Fruit fly (Drosophila melanogaster) whole organism, prepupa: ENCODE results near the gene msd1.

Source experiments
- Blimp-1 ChIP-seq: fragments of 200-800 bp; sonication (Bioruptor generic); optimal IDR thresholded peaks from 3 replicates; lab custom pipeline; 2017; ENCODE audit warnings: missing biosample characterization, missing genetic modification characterization, mild to moderate bottlenecking, moderate library complexity, missing genetic modification reagents
- CG10669 ChIP-seq: fragments of 200-800 bp; sonication (Bioruptor generic); optimal IDR thresholded peaks from 3 replicates; lab custom pipeline; 2018; ENCODE audit warnings: missing biosample characterization, mild to moderate bottlenecking, missing genetic modification characterization, moderate library complexity
- CG11294 ChIP-seq: fragments of 200-800 bp; sonication (Bioruptor generic); IDR thresholded peaks from 2 replicates; pipeline ENCODE4 v1.3.6; 2022; ENCODE audit warnings: missing biosample characterization, missing genetic modification characterization
- CG11762 ChIP-seq: fragments of 200-800 bp; sonication (Bioruptor generic); optimal IDR thresholded peaks from 3 replicates; lab custom pipeline; 2016; ENCODE audit warnings: missing biosample characterization, missing genetic modification characterization; ENCODE audit not compliant: insufficient read depth
- CG11902 ChIP-seq: fragments of 200-800 bp; sonication (Bioruptor generic); optimal IDR thresholded peaks from 3 replicates; lab custom pipeline; 2016; ENCODE audit warnings: missing biosample characterization, missing genetic modification characterization
- CG15336 ChIP-seq: fragments of 200-800 bp; sonication (Bioruptor generic); IDR thresholded peaks from 2 replicates; pipeline ENCODE4 v1.3.6; 2022; ENCODE audit warnings: missing biosample characterization, missing genetic modification characterization
- CG1621 ChIP-seq: fragments of 200-800 bp; sonication (Bioruptor generic); optimal IDR thresholded peaks from 3 replicates; lab custom pipeline; 2018; ENCODE audit warnings: missing biosample characterization, mild to moderate bottlenecking, missing genetic modification characterization
- CG31627 ChIP-seq: fragments of 200-800 bp; sonication (Bioruptor generic); optimal IDR thresholded peaks from 3 replicates; lab custom pipeline; 2016; ENCODE audit warnings: missing biosample characterization, missing genetic modification characterization
- CG32006 ChIP-seq: fragments of 200-800 bp; sonication (Bioruptor generic); optimal IDR thresholded peaks from 3 replicates; lab custom pipeline; 2017; ENCODE audit warnings: missing biosample characterization, mild to moderate bottlenecking, missing genetic modification characterization
- CG3919 ChIP-seq: fragments of 200-800 bp; sonication (Bioruptor generic); optimal IDR thresholded peaks from 3 replicates; lab custom pipeline; 2016; ENCODE audit warnings: missing biosample characterization, missing genetic modification characterization
- CG4318 ChIP-seq: fragments of 200-800 bp; sonication (Bioruptor generic); optimal IDR thresholded peaks from 3 replicates; lab custom pipeline; 2017; ENCODE audit warnings: missing biosample characterization, mild to moderate bottlenecking, missing genetic modification characterization
- CG6163 ChIP-seq: fragments of 200-800 bp; sonication (Bioruptor generic); IDR thresholded peaks from 3 replicates; pipeline ENCODE4 v1.3.6; 2022; ENCODE audit warnings: missing biosample characterization, missing genetic modification characterization
- CG6276 ChIP-seq: fragments of 200-800 bp; sonication (Bioruptor generic); optimal IDR thresholded peaks from 2 replicates; lab custom pipeline; 2017; ENCODE audit warnings: missing biosample characterization, mild to moderate bottlenecking, missing genetic modification characterization
- CG6808 ChIP-seq: fragments of 200-800 bp; sonication (Bioruptor generic); optimal IDR thresholded peaks from 3 replicates; lab custom pipeline; 2017; ENCODE audit warnings: missing biosample characterization, missing genetic modification characterization, mild to moderate bottlenecking, moderate library complexity, missing genetic modification reagents
- CG6854 ChIP-seq: fragments of 200-800 bp; sonication (Bioruptor generic); optimal IDR thresholded peaks from 2 replicates; lab custom pipeline; 2017; ENCODE audit warnings: missing biosample characterization, mild to moderate bottlenecking, missing genetic modification characterization
- CG7368 ChIP-seq: fragments of 200-800 bp; sonication (Bioruptor generic); optimal IDR thresholded peaks from 3 replicates; lab custom pipeline; 2016; ENCODE audit warnings: missing biosample characterization, missing genetic modification characterization
- CG8119 ChIP-seq: fragments of 200-800 bp; sonication (Bioruptor generic); IDR thresholded peaks from 3 replicates; pipeline ENCODE4 v1.3.6; 2022; ENCODE audit warnings: missing biosample characterization, missing genetic modification characterization
- CG8319 ChIP-seq: fragments of 200-800 bp; sonication (Bioruptor generic); optimal IDR thresholded peaks from 3 replicates; lab custom pipeline; 2016; ENCODE audit warnings: missing biosample characterization, missing genetic modification characterization
- CG8632 ChIP-seq: fragments of 200-800 bp; sonication (Bioruptor generic); optimal IDR thresholded peaks from 3 replicates; lab custom pipeline; 2016; ENCODE audit warnings: missing biosample characterization, missing genetic modification characterization
- CG9139 ChIP-seq: fragments of 200-800 bp; sonication (Bioruptor generic); optimal IDR thresholded peaks from 3 replicates; lab custom pipeline; 2017; ENCODE audit warnings: missing biosample characterization, mild to moderate bottlenecking, missing genetic modification characterization
- Eip78C ChIP-seq: fragments of 200-800 bp; sonication (Bioruptor generic); peaks from one replicate; lab custom pipeline; 2016; ENCODE audit warnings: missing biosample characterization, missing genetic modification characterization
- Eip93F ChIP-seq: fragments of 200-800 bp; sonication (Bioruptor generic); optimal IDR thresholded peaks from 2 replicates; lab custom pipeline; 2016; ENCODE audit warnings: missing biosample characterization, mild to moderate bottlenecking, missing genetic modification characterization
- Ets21C ChIP-seq: fragments of 200-800 bp; sonication (Bioruptor generic); optimal IDR thresholded peaks from 3 replicates; lab custom pipeline; 2016; ENCODE audit warnings: missing biosample characterization, missing genetic modification characterization
- Ets96B ChIP-seq: fragments of 200-800 bp; optimal IDR thresholded peaks from 2 replicates; lab custom pipeline; 2019; ENCODE audit warnings: missing biosample characterization, mild to moderate bottlenecking, missing genetic modification characterization, moderate library complexity
- Gug ChIP-seq: fragments of 200-800 bp; sonication (Bioruptor generic); IDR thresholded peaks from 2 replicates; pipeline ENCODE4 v1.3.6; 2022; ENCODE audit warnings: missing biosample characterization, missing genetic modification characterization
- Hr38 ChIP-seq: sonication (Bioruptor generic); optimal IDR thresholded peaks from 2 replicates; lab custom pipeline; 2016; ENCODE audit warnings: missing biosample characterization, missing genetic modification characterization
- Hr39 ChIP-seq: fragments of 200-800 bp; sonication (Bioruptor generic); optimal IDR thresholded peaks from 2 replicates; lab custom pipeline; 2016; ENCODE audit warnings: missing biosample characterization, missing genetic modification characterization
- Hr4 ChIP-seq: fragments of 200-800 bp; sonication (Bioruptor generic); optimal IDR thresholded peaks from 3 replicates; lab custom pipeline; 2016; ENCODE audit warnings: missing biosample characterization, missing genetic modification characterization
- Lpt ChIP-seq: fragments of 200-800 bp; sonication (Bioruptor generic); optimal IDR thresholded peaks from 3 replicates; lab custom pipeline; 2016; ENCODE audit warnings: missing biosample characterization, missing genetic modification characterization
- Met ChIP-seq: fragments of 200-800 bp; sonication (Bioruptor generic); optimal IDR thresholded peaks from 3 replicates; lab custom pipeline; 2016; ENCODE audit warnings: missing biosample characterization, missing genetic modification characterization
- OdsH ChIP-seq: fragments of 200-800 bp; sonication (Bioruptor generic); optimal IDR thresholded peaks from 3 replicates; lab custom pipeline; 2016; ENCODE audit warnings: missing biosample characterization, missing genetic modification characterization
- Smox ChIP-seq: fragments of 200-800 bp; sonication (Bioruptor generic); optimal IDR thresholded peaks from 3 replicates; lab custom pipeline; 2016; ENCODE audit warnings: missing biosample characterization, missing genetic modification characterization
- Sox102F ChIP-seq: fragments of 200-800 bp; sonication (Bioruptor generic); optimal IDR thresholded peaks from 2 replicates; lab custom pipeline; 2016; ENCODE audit warnings: missing biosample characterization, mild to moderate bottlenecking, missing genetic modification characterization
- Sox14 ChIP-seq: fragments of 200-800 bp; sonication (Bioruptor generic); optimal IDR thresholded peaks from 3 replicates; lab custom pipeline; 2016; ENCODE audit warnings: missing biosample characterization, missing genetic modification characterization
- achi ChIP-seq: fragments of 200-800 bp; sonication (Bioruptor generic); optimal IDR thresholded peaks from 3 replicates; lab custom pipeline; 2016; ENCODE audit warnings: missing biosample characterization, missing genetic modification characterization
- acj6 ChIP-seq: fragments of 200-800 bp; sonication (Bioruptor generic); optimal IDR thresholded peaks from 3 replicates; lab custom pipeline; 2016; ENCODE audit warnings: missing biosample characterization, missing genetic modification characterization
- eg ChIP-seq: fragments of 200-800 bp; sonication (Bioruptor generic); IDR thresholded peaks from 3 replicates; pipeline ENCODE4 v1.3.6; 2022; ENCODE audit warnings: missing biosample characterization, missing genetic modification characterization
- fd59A ChIP-seq: fragments of 200-800 bp; sonication (Bioruptor generic); optimal IDR thresholded peaks from 2 replicates; lab custom pipeline; 2017; ENCODE audit warnings: missing biosample characterization, mild to moderate bottlenecking, missing genetic modification characterization, missing genetic modification reagents
- fd85E ChIP-seq: fragments of 200-800 bp; sonication (Bioruptor generic); optimal IDR thresholded peaks from 3 replicates; lab custom pipeline; 2016; ENCODE audit warnings: missing biosample characterization, missing genetic modification characterization
- fkh ChIP-seq: fragments of 200-800 bp; sonication (Bioruptor generic); optimal IDR thresholded peaks from 3 replicates; lab custom pipeline; 2017; ENCODE audit warnings: missing biosample characterization, mild to moderate bottlenecking, missing genetic modification characterization, moderate library complexity
- lz ChIP-seq: fragments of 200-800 bp; sonication (Bioruptor generic); optimal IDR thresholded peaks from 3 replicates; lab custom pipeline; 2016; ENCODE audit warnings: missing biosample characterization, missing genetic modification characterization
- pdm3 ChIP-seq: fragments of 200-800 bp; sonication (Bioruptor generic); optimal IDR thresholded peaks from 3 replicates; lab custom pipeline; 2016; ENCODE audit warnings: missing biosample characterization, missing genetic modification characterization
- salr ChIP-seq, 2 experiments: fragments of 200-800 bp; sonication (Bioruptor generic); optimal IDR thresholded peaks; 3 replicates each; lab custom pipeline; 2016 to 2018; ENCODE audit warnings: missing biosample characterization in 2 of 2, missing genetic modification characterization in 2 of 2, mild to moderate bottlenecking in 1 of 2
- spab ChIP-seq: fragments of 200-800 bp; sonication (Bioruptor generic); optimal IDR thresholded peaks from 2 replicates; lab custom pipeline; 2017; ENCODE audit warnings: missing biosample characterization, mild to moderate bottlenecking, missing genetic modification characterization, missing genetic modification reagents
- ss ChIP-seq, 2 experiments: fragments of 200-800 bp; sonication (Bioruptor generic); optimal IDR thresholded peaks; 2 replicates in 1 of 2; 3 replicates in 1 of 2; lab custom pipeline; 2017 to 2018; ENCODE audit warnings: mild to moderate bottlenecking in 2 of 2, missing biosample characterization in 2 of 2, missing genetic modification characterization in 2 of 2, moderate library complexity in 1 of 2
- svp ChIP-seq: fragments of 200-800 bp; sonication (Bioruptor generic); peaks from one replicate; lab custom pipeline; 2016; ENCODE audit warnings: missing biosample characterization, missing genetic modification characterization
- topi ChIP-seq: fragments of 200-800 bp; sonication (Bioruptor generic); optimal IDR thresholded peaks from 3 replicates; lab custom pipeline; 2016; ENCODE audit warnings: missing biosample characterization, missing genetic modification characterization
- vri ChIP-seq: fragments of 200-800 bp; sonication (Bioruptor generic); optimal IDR thresholded peaks from 3 replicates; lab custom pipeline; 2016; ENCODE audit warnings: missing biosample characterization, mild to moderate bottlenecking, missing genetic modification characterization

msd1 gene

dm6 chr3L:1349397-1349796 lies 17.9 kb downstream of the msd1 start:
- TF ChIP-seq spab (GFP tag; lab: Kevin White, UChicago) (no peak), fkh (GFP tag; lab: Kevin White, UChicago) (no peak), CG6163 (0 out of 3 replicates have a peak, but pooled peaks have one; percentile 17), CG11762 (no peak), Met (GFP tag; lab: Kevin White, UChicago) (no peak), Ets96B (tag; lab: Kevin White, UChicago) (no peak), CG6808 (GFP tag; lab: Kevin White, UChicago) (no peak), Gug (GFP tag; lab: Robert Waterston, UW) (no peak), Sox102F (GFP tag; lab: Kevin White, UChicago) (no peak), Sox14 (GFP tag; lab: Kevin White, UChicago) (no peak), ss (GFP tag; optimal IDR thresholded peaks at IDR 0.05; lab: Kevin White, UChicago) (peak in 1 of 2 experiments; percentile 28), Hr39 (GFP tag; lab: Kevin White, UChicago) (no peak), CG3919 (GFP tag; lab: Kevin White, UChicago) (no peak), acj6 (GFP tag; lab: Kevin White, UChicago) (no peak), eg (GFP tag; lab: Robert Waterston, UW) (no peak), CG11294 (no peak), CG9139 (GFP tag; lab: Kevin White, UChicago) (no peak), CG15336 (no peak), CG10669 (no peak), CG8119 (GFP tag; lab: Robert Waterston, UW) (no peak), Hr38 (GFP tag; lab: Kevin White, UChicago) (no peak), Eip93F (GFP tag; lab: Kevin White, UChicago) (no peak), Lpt (GFP tag; lab: Kevin White, UChicago) (no peak), svp (GFP tag; lab: Kevin White, UChicago) (peak; percentile 25), CG11902 (no peak), OdsH (GFP tag; lab: Kevin White, UChicago) (no peak), Smox (GFP tag; lab: Kevin White, UChicago) (no peak), CG1621 (tag; lab: Kevin White, UChicago) (peak; percentile 64)

dm6 chr3L:1349942-1350923 lies 18.7 kb downstream of the msd1 start:
- TF ChIP-seq achi (GFP tag; lab: Kevin White, UChicago): peak; percentile 27
- TF ChIP-seq CG6163: peak; percentile 44; the same call in 2 of the 3 replicates
- TF ChIP-seq CG31627 (GFP tag; lab: Kevin White, UChicago): peak; percentile 35
- TF ChIP-seq fkh (GFP tag; lab: Kevin White, UChicago): no peak
- TF ChIP-seq topi (GFP tag; lab: Kevin White, UChicago): no peak
- TF ChIP-seq CG6854 (GFP tag; lab: Kevin White, UChicago): no peak
- no peak for TF ChIP-seq CG4318 (GFP tag; lab: Kevin White, UChicago)
- peak; percentile 34 for TF ChIP-seq CG3919 (GFP tag; lab: Kevin White, UChicago)
- TF ChIP-seq salr (GFP tag; optimal IDR thresholded peaks at IDR 0.05; lab: Kevin White, UChicago): no peak
- peak; percentile 47 for TF ChIP-seq vri
- TF ChIP-seq pdm3: peak; percentile 45
- no peak for TF ChIP-seq Lpt (GFP tag; lab: Kevin White, UChicago)
- peak; percentile 31 for TF ChIP-seq Ets21C (GFP tag; lab: Kevin White, UChicago)
- TF ChIP-seq CG8319: peak; percentile 5
- no peak for TF ChIP-seq CG6276 (GFP tag; lab: Kevin White, UChicago)
- TF ChIP-seq OdsH (GFP tag; lab: Kevin White, UChicago): peak; percentile 45
- no peak for TF ChIP-seq CG1621 (tag; lab: Kevin White, UChicago)
- peak; percentile 30 for TF ChIP-seq Sox102F (GFP tag; lab: Kevin White, UChicago)
- TF ChIP-seq CG7368 (GFP tag; lab: Kevin White, UChicago): no peak
- no peak for TF ChIP-seq Blimp-1 (GFP tag; lab: Kevin White, UChicago)
- TF ChIP-seq CG11902: no peak
- peak; percentile 46 for TF ChIP-seq lz (GFP tag; lab: Kevin White, UChicago)
- TF ChIP-seq svp (GFP tag; lab: Kevin White, UChicago): peak; percentile 73
- TF ChIP-seq fd59A: no peak
- peak; percentile 67 for TF ChIP-seq Eip78C (GFP tag; lab: Kevin White, UChicago)
- TF ChIP-seq CG8632 (GFP tag; lab: Kevin White, UChicago): no peak
- peak; percentile 45 for TF ChIP-seq CG32006 (GFP tag; lab: Kevin White, UChicago)
- no peak for TF ChIP-seq fd85E (GFP tag; lab: Kevin White, UChicago)
- TF ChIP-seq Hr4 (GFP tag; lab: Kevin White, UChicago): peak; percentile 35
- TF ChIP-seq CG6808 (GFP tag; lab: Kevin White, UChicago): no peak
